Worm (Caenorhabditis elegans) whole organism, mixed stage, embryonic: ENCODE data around the gene luc-7L.

Experiments
- ceh-83 ChIP-seq: fragments of 200-800 bp; sonication (Bioruptor generic); optimal IDR thresholded peaks from 2 replicates; lab custom pipeline; 2018; ENCODE audit warnings: mild to moderate bottlenecking, missing genetic modification characterization, missing compliant biosample characterization
- nhr-12 ChIP-seq: fragments of 150-350 bp; optimal IDR thresholded peaks from 2 replicates; lab custom pipeline; 2014; ENCODE audit warnings: missing biosample characterization, missing genetic modification characterization

ce11 chrII:7684589-7684988, 22.7 kb downstream of the luc-7L start, which contains the start of gene F18A1.1:
- no peak for TF ChIP-seq nhr-12
- TF ChIP-seq ceh-83 = no peak
